Fruit fly (Drosophila melanogaster) whole organism, embryonic: Measurements from ENCODE around the gene CG31467.

Source experiments
- Ada2b ChIP-seq: fragments of 200-800 bp; sonication (Bioruptor generic); IDR thresholded peaks from 2 replicates; pipeline ENCODE4 v1.3.6; 2022; ENCODE audit warnings: missing biosample characterization, missing genetic modification characterization
- CG10462 ChIP-seq: fragments of 200-800 bp; sonication (Bioruptor generic); optimal IDR thresholded peaks from 2 replicates; lab custom pipeline; 2016; ENCODE audit warnings: missing biosample characterization, missing genetic modification characterization
- CG11398 ChIP-seq: fragments of 200-800 bp; sonication (Bioruptor generic); optimal IDR thresholded peaks from 2 replicates; lab custom pipeline; 2016; ENCODE audit warnings: missing biosample characterization, missing genetic modification characterization
- CG12104 ChIP-seq: fragments of 200-800 bp; sonication (Bioruptor generic); optimal IDR thresholded peaks from 3 replicates; lab custom pipeline; 2016; ENCODE audit warnings: missing biosample characterization, missing genetic modification characterization
- CG1233 ChIP-seq: fragments of 200-800 bp; sonication (Bioruptor generic); optimal IDR thresholded peaks from 4 replicates; lab custom pipeline; 2018; ENCODE audit warnings: missing biosample characterization, mild to moderate bottlenecking, missing genetic modification characterization
- CG13296 ChIP-seq: fragments of 200-800 bp; sonication (Bioruptor generic); optimal IDR thresholded peaks from 3 replicates; lab custom pipeline; 2018; ENCODE audit warnings: missing biosample characterization, mild to moderate bottlenecking, missing genetic modification characterization
- CG15011 ChIP-seq: fragments of 200-800 bp; sonication (Bioruptor generic); optimal IDR thresholded peaks from 3 replicates; lab custom pipeline; 2018; ENCODE audit warnings: missing biosample characterization, mild to moderate bottlenecking, missing genetic modification characterization
- CG1529 ChIP-seq: fragments of 200-800 bp; sonication (Bioruptor generic); optimal IDR thresholded peaks from 3 replicates; lab custom pipeline; 2018; ENCODE audit warnings: missing biosample characterization, missing genetic modification characterization
- CG17328 ChIP-seq: fragments of 200-800 bp; sonication (Bioruptor generic); IDR thresholded peaks from 2 replicates; pipeline ENCODE4 v1.3.6; 2022; ENCODE audit warnings: missing biosample characterization, missing genetic modification characterization
- CG17385 ChIP-seq: fragments of 200-800 bp; sonication (Bioruptor generic); optimal IDR thresholded peaks from 3 replicates; lab custom pipeline; 2018; ENCODE audit warnings: missing biosample characterization, mild to moderate bottlenecking, missing genetic modification characterization
- CG31388 ChIP-seq: fragments of 200-800 bp; sonication (Bioruptor generic); optimal IDR thresholded peaks from 2 replicates; lab custom pipeline; 2016; ENCODE audit warnings: missing biosample characterization, missing genetic modification characterization
- CG32767 ChIP-seq: fragments of 200-800 bp; sonication (Bioruptor generic); IDR thresholded peaks from 2 replicates; pipeline ENCODE4 v1.3.6; 2022; ENCODE audit warnings: missing biosample characterization, missing genetic modification characterization
- CG3847 ChIP-seq: fragments of 200-800 bp; sonication (Bioruptor generic); IDR thresholded peaks from 2 replicates; pipeline ENCODE4 v1.3.6; 2022; ENCODE audit warnings: missing biosample characterization, missing genetic modification characterization
- CG3995 ChIP-seq: fragments of 200-800 bp; sonication (Bioruptor generic); optimal IDR thresholded peaks from 3 replicates; lab custom pipeline; 2016; ENCODE audit warnings: missing biosample characterization, missing genetic modification characterization
- CG4617 ChIP-seq: fragments of 200-800 bp; sonication (Bioruptor generic); optimal IDR thresholded peaks from 3 replicates; lab custom pipeline; 2016; ENCODE audit warnings: missing biosample characterization, missing genetic modification characterization, borderline replicate concordance
- CG8388 ChIP-seq: fragments of 200-800 bp; sonication (Bioruptor generic); optimal IDR thresholded peaks from 2 replicates; lab custom pipeline; 2019; ENCODE audit warnings: missing biosample characterization, mild to moderate bottlenecking, missing genetic modification characterization, moderate library complexity
- CG8765 ChIP-seq: fragments of 200-800 bp; sonication (Bioruptor generic); IDR thresholded peaks from 2 replicates; pipeline ENCODE4 v1.3.6; 2022; ENCODE audit warnings: missing biosample characterization, missing genetic modification characterization
- CG8924 ChIP-seq: fragments of 200-800 bp; optimal IDR thresholded peaks from 3 replicates; lab custom pipeline; 2019; ENCODE audit warnings: missing biosample characterization, mild to moderate bottlenecking, missing genetic modification characterization, moderate library complexity
- CG9932 ChIP-seq: fragments of 200-800 bp; sonication (Bioruptor generic); IDR thresholded peaks from 2 replicates; pipeline ENCODE4 v1.3.6; 2022; ENCODE audit warnings: missing biosample characterization, missing genetic modification characterization
- CTCF ChIP-seq: fragments of 200-800 bp; sonication (Bioruptor generic); optimal IDR thresholded peaks from 2 replicates; lab custom pipeline; 2017; ENCODE audit warnings: missing biosample characterization, mild to moderate bottlenecking, missing genetic modification characterization, moderate library complexity
- CkIIα-i1 ChIP-seq: fragments of 200-800 bp; sonication (Bioruptor generic); IDR thresholded peaks from 2 replicates; pipeline ENCODE4 v1.3.6; 2022; ENCODE audit warnings: missing biosample characterization, missing genetic modification characterization
- CrebB ChIP-seq: fragments of 200-800 bp; sonication (Bioruptor generic); optimal IDR thresholded peaks from 3 replicates; lab custom pipeline; 2018; ENCODE audit warnings: missing biosample characterization, mild to moderate bottlenecking, missing genetic modification characterization
- D19A ChIP-seq: fragments of 200-800 bp; optimal IDR thresholded peaks from 3 replicates; lab custom pipeline; 2019; ENCODE audit warnings: missing biosample characterization, mild to moderate bottlenecking, missing genetic modification characterization, moderate library complexity
- Hey ChIP-seq: fragments of 200-800 bp; sonication (Bioruptor generic); optimal IDR thresholded peaks from 3 replicates; lab custom pipeline; 2018; ENCODE audit warnings: missing biosample characterization, mild to moderate bottlenecking, missing genetic modification characterization
- Hmx ChIP-seq: fragments of 200-800 bp; sonication (Bioruptor generic); optimal IDR thresholded peaks from 2 replicates; lab custom pipeline; 2016; ENCODE audit warnings: missing biosample characterization, missing genetic modification characterization
- MTF-1 ChIP-seq: fragments of 200-800 bp; sonication (Bioruptor generic); optimal IDR thresholded peaks from 2 replicates; lab custom pipeline; 2018; ENCODE audit warnings: missing biosample characterization, mild to moderate bottlenecking, missing genetic modification characterization, borderline replicate concordance
- Med ChIP-seq: fragments of 200-800 bp; sonication (Bioruptor generic); peaks from one replicate; lab custom pipeline; 2016; ENCODE audit warnings: missing biosample characterization, missing genetic modification characterization, mild to moderate bottlenecking, inconsistent platforms, moderate library complexity
- Mrtf ChIP-seq: fragments of 200-800 bp; sonication (Bioruptor generic); IDR thresholded peaks from 3 replicates; pipeline ENCODE4 v1.3.6; 2022; ENCODE audit warnings: missing biosample characterization, missing genetic modification characterization
- Nf-YC ChIP-seq: fragments of 200-800 bp; optimal IDR thresholded peaks from 3 replicates; lab custom pipeline; 2019; ENCODE audit warnings: missing biosample characterization, mild to moderate bottlenecking, missing genetic modification characterization, moderate library complexity
- Rfx ChIP-seq: fragments of 200-800 bp; sonication (Bioruptor generic); IDR thresholded peaks from 2 replicates; pipeline ENCODE4 v1.3.6; 2022; ENCODE audit warnings: missing biosample characterization, missing genetic modification characterization
- Vsx1 ChIP-seq: fragments of 200-800 bp; sonication (Bioruptor generic); optimal IDR thresholded peaks from 2 replicates; lab custom pipeline; 2017; ENCODE audit warnings: missing biosample characterization, mild to moderate bottlenecking, missing genetic modification characterization, missing genetic modification reagents
- ac ChIP-seq: fragments of 200-800 bp; sonication (Bioruptor generic); optimal IDR thresholded peaks from 3 replicates; lab custom pipeline; 2017; ENCODE audit warnings: missing biosample characterization, mild to moderate bottlenecking, missing genetic modification characterization
- btn ChIP-seq: fragments of 200-800 bp; sonication (Bioruptor generic); optimal IDR thresholded peaks from 2 replicates; lab custom pipeline; 2016; ENCODE audit warnings: missing biosample characterization, missing genetic modification characterization
- cad ChIP-seq: fragments of >200 bp; optimal IDR thresholded peaks from 2 replicates; lab custom pipeline; 2017; ENCODE audit warnings: missing biosample characterization, missing genetic modification characterization
- corto ChIP-seq: fragments of 200-800 bp; sonication (Bioruptor generic); optimal IDR thresholded peaks from 2 replicates; lab custom pipeline; 2016; ENCODE audit warnings: missing biosample characterization, mild to moderate bottlenecking, missing genetic modification characterization, moderate library complexity
- crc ChIP-seq: fragments of 200-800 bp; sonication (Bioruptor generic); optimal IDR thresholded peaks from 2 replicates; lab custom pipeline; 2016; ENCODE audit warnings: missing biosample characterization, missing genetic modification characterization
- crol ChIP-seq: fragments of 200-800 bp; sonication (Bioruptor generic); IDR thresholded peaks from 2 replicates; pipeline ENCODE4 v1.3.6; 2022; ENCODE audit warnings: missing biosample characterization, missing genetic modification characterization
- fru ChIP-seq: fragments of >200 bp; optimal IDR thresholded peaks from 2 replicates; lab custom pipeline; 2017
- gcm2 ChIP-seq: fragments of 200-800 bp; sonication (Bioruptor generic); optimal IDR thresholded peaks from 2 replicates; lab custom pipeline; 2016; ENCODE audit warnings: missing biosample characterization, missing genetic modification characterization
- odd ChIP-seq: fragments of 200-800 bp; sonication (Bioruptor generic); optimal IDR thresholded peaks from 2 replicates; lab custom pipeline; 2017; ENCODE audit warnings: missing biosample characterization, mild to moderate bottlenecking, missing genetic modification characterization
- onecut ChIP-seq: fragments of 200-800 bp; sonication (Bioruptor generic); IDR thresholded peaks from 2 replicates; pipeline ENCODE4 v1.3.6; 2022; ENCODE audit warnings: missing biosample characterization, missing genetic modification characterization
- org-1 ChIP-seq: fragments of 200-800 bp; sonication (Bioruptor generic); optimal IDR thresholded peaks from 2 replicates; lab custom pipeline; 2017; ENCODE audit warnings: missing biosample characterization, missing genetic modification characterization
- otp ChIP-seq: fragments of 200-800 bp; sonication (Bioruptor generic); IDR thresholded peaks from 3 replicates; pipeline ENCODE4, ENCODE4 v1.3.6; 2022; ENCODE audit warnings: missing biosample characterization, missing genetic modification characterization
- p53 ChIP-seq: fragments of 200-800 bp; sonication (Bioruptor generic); optimal IDR thresholded peaks from 2 replicates; lab custom pipeline; 2016; ENCODE audit warnings: missing biosample characterization, missing genetic modification characterization
- pan ChIP-seq, 4 experiments: fragments of >200 bp in 3 of 4; fragments of 200-800 bp in 1 of 4; sonication (Bioruptor generic) in 1 of 4; optimal IDR thresholded peaks in 3 of 4; IDR thresholded peaks in 1 of 4; 2 replicates each; pipeline versions ENCODE4 v1.3.6 to Lab custom; 2017 to 2022; ENCODE audit warnings: missing biosample characterization in 2 of 4, missing genetic modification characterization in 2 of 4, mixed read lengths in 1 of 4
- psq ChIP-seq: fragments of 200-800 bp; sonication (Bioruptor generic); optimal IDR thresholded peaks from 2 replicates; lab custom pipeline; 2017; ENCODE audit warnings: missing biosample characterization, missing genetic modification characterization
- sens-2 ChIP-seq: fragments of 200-800 bp; sonication (Bioruptor generic); IDR thresholded peaks from 2 replicates; pipeline ENCODE4 v1.3.6; 2022; ENCODE audit warnings: missing biosample characterization, missing genetic modification characterization
- so ChIP-seq: fragments of 200-800 bp; sonication (Bioruptor generic); IDR thresholded peaks from 3 replicates; pipeline ENCODE4 v1.3.6; 2022; ENCODE audit warnings: missing biosample characterization, missing genetic modification characterization
- tgo ChIP-seq: fragments of 200-800 bp; sonication (Bioruptor generic); IDR thresholded peaks from 3 replicates; pipeline ENCODE4 v1.3.6; 2022; ENCODE audit warnings: missing biosample characterization, missing genetic modification characterization
- twi ChIP-seq: fragments of 200-800 bp; optimal IDR thresholded peaks from 2 replicates; lab custom pipeline; 2019; ENCODE audit warnings: missing biosample characterization, mild to moderate bottlenecking, missing genetic modification characterization, moderate library complexity

The CG31467 gene

DNA sequence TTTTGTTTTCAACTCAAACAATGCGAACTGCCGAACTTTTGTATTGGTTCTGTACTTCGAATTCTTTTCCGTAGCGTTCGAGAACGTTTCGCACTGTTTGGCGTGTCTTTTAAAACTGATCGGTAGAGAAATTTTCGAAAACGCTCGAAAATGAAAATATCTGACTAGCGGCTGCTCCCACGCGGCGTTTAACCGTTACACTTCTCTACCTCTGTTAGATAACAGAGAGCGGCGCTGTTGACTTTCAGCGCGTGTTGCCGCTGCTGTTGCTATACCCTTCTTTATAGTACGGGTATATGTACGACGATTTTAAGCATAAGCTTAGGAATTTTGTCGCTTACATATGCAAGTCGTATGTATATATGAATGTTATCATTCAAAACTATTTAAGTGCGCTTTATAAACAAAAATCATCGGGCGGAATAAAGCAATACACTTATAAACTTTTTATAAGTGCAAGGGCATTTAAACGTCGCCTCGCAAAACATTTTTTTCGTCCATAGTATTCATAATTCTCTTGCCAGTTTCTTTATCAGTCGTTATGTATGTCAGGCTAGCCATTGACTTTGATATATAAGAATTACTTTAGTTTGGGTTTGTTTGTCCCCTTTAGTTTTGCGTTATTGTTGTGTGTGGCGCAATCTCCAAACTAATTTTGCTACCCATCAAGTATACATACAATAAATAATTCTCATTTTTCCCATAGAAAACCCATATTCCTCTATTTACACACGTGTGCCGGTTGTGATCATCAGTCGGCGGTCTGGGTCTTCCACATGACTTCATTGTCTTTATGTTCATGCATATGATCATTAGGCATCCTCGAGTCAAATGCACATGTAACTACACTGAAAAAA lies 25.6 kb downstream of the CG31467 start, which contains the start of gene Phyhd1 (continued):
- TF ChIP-seq CG1233, result peak; percentile 85
- TF ChIP-seq CG15011 (GFP tag; lab: Kevin White, UChicago), result peak; percentile 89
- TF ChIP-seq CG17385 (GFP tag; lab: Kevin White, UChicago), result peak; percentile 89
- peak; percentile 93 for TF ChIP-seq CG17328
- TF ChIP-seq ac (GFP tag; lab: Kevin White, UChicago), result peak; percentile 81
- peak; percentile 92 for TF ChIP-seq CG3847
- peak; percentile 87 for TF ChIP-seq sens-2 (GFP tag; lab: Robert Waterston, UW)
- TF ChIP-seq crol (GFP tag; lab: Robert Waterston, UW), result peak; percentile 47; the same call in 1 of the 2 replicates
- TF ChIP-seq Vsx1 (GFP tag; lab: Kevin White, UChicago), result peak; percentile 90
- peak; percentile 97 for TF ChIP-seq Ada2b (GFP tag; lab: Robert Waterston, UW)
- peak; percentile 98 for TF ChIP-seq twi (tag; lab: Kevin White, UChicago)
- TF ChIP-seq Mrtf (GFP tag; lab: Robert Waterston, UW), result peak; percentile 91
- TF ChIP-seq CG3995, result peak; percentile 67
- TF ChIP-seq Rfx, result peak; percentile 96
- peak; percentile 76 for TF ChIP-seq Nf-YC (tag; lab: Kevin White, UChicago)
- TF ChIP-seq CG8924 (tag; lab: Kevin White, UChicago), result peak; percentile 97
- TF ChIP-seq CG8388 (GFP tag; lab: Kevin White, UChicago), result peak; percentile 95
- TF ChIP-seq pan (optimal IDR thresholded peaks at IDR 0.05; lab: Kevin White, UChicago), result no peak
- peak in 1 of 2 experiments; percentile 96 for TF ChIP-seq pan (GFP tag; optimal IDR thresholded peaks at IDR 0.05 in 1 of 2, IDR thresholded peaks at IDR 0.05 in 1 of 2)
- peak; percentile 72 for TF ChIP-seq psq
- peak; percentile 94 for TF ChIP-seq CG31388 (GFP tag; lab: Kevin White, UChicago)
- TF ChIP-seq CG8765 (GFP tag; lab: Robert Waterston, UW), result peak; percentile 79
- peak; percentile 87 for TF ChIP-seq CG9932 (GFP tag; lab: Robert Waterston, UW)
- TF ChIP-seq CG10462 (GFP tag; lab: Kevin White, UChicago), result peak; percentile 88
- TF ChIP-seq Hey (tag; lab: Kevin White, UChicago), result peak; percentile 49
- TF ChIP-seq CG11398 (GFP tag; lab: Kevin White, UChicago), result peak; percentile 95
- peak; percentile 100 for TF ChIP-seq Med (GFP tag; lab: Kevin White, UChicago)
- no peak for TF ChIP-seq fru (lab: Kevin White, UChicago)
- peak; percentile 90 for TF ChIP-seq CG32767 (GFP tag; lab: Robert Waterston, UW)
- peak; percentile 95 for TF ChIP-seq otp
- peak; percentile 87 for TF ChIP-seq crc (GFP tag; lab: Kevin White, UChicago)
- peak; percentile 90 for TF ChIP-seq onecut (GFP tag; lab: Robert Waterston, UW)
- peak; percentile 39 for TF ChIP-seq p53
- TF ChIP-seq org-1 (GFP tag; lab: Kevin White, UChicago), result peak; percentile 96
- peak; percentile 89 for TF ChIP-seq odd (GFP tag; lab: Kevin White, UChicago)
- no peak for TF ChIP-seq cad
- TF ChIP-seq gcm2 (GFP tag; lab: Kevin White, UChicago), result peak; percentile 89
- TF ChIP-seq D19A, result peak; percentile 100
- TF ChIP-seq tgo (GFP tag; lab: Robert Waterston, UW), result peak; percentile 92
- peak; percentile 83 for TF ChIP-seq CG13296
- TF ChIP-seq CTCF (GFP tag; lab: Kevin White, UChicago), result peak; percentile 52
- TF ChIP-seq Hmx, result peak; percentile 80
- peak; percentile 81 for TF ChIP-seq MTF-1 (GFP tag; lab: Kevin White, UChicago)
- peak; percentile 92 for TF ChIP-seq btn (GFP tag; lab: Kevin White, UChicago)
- peak; percentile 88 for TF ChIP-seq CrebB (tag; lab: Kevin White, UChicago)
- TF ChIP-seq corto, result peak; percentile 82
- TF ChIP-seq so (GFP tag; lab: Robert Waterston, UW), result peak; percentile 96
- TF ChIP-seq CG12104, result peak; percentile 79
- peak; percentile 84 for TF ChIP-seq CG1529 (GFP tag; lab: Kevin White, UChicago)
- TF ChIP-seq CG4617, result peak; percentile 71
- 0 out of 2 replicates have a peak, but pooled peaks have one; percentile 50 for TF ChIP-seq CkIIα-i1 (GFP tag; lab: Robert Waterston, UW)
